Fruit fly (Drosophila melanogaster) whole organism, pupa: ENCODE results near the gene CG43645.

Experiments used
- CG10348 ChIP-seq: fragments of 200-800 bp; sonication (Bioruptor generic); IDR thresholded peaks from 2 replicates; pipeline ENCODE4 v1.3.6; 2022; ENCODE audit warnings: missing biosample characterization, missing genetic modification characterization
- CG12605 ChIP-seq: fragments of 200-800 bp; sonication (Bioruptor generic); IDR thresholded peaks from 2 replicates; pipeline ENCODE4 v1.3.6; 2022; ENCODE audit warnings: missing biosample characterization, missing genetic modification characterization
- CG13204 ChIP-seq: fragments of 200-800 bp; sonication (Bioruptor generic); optimal IDR thresholded peaks from 2 replicates; lab custom pipeline; 2018; ENCODE audit warnings: missing biosample characterization, mild to moderate bottlenecking, missing genetic modification characterization, moderate library complexity
- CG14655 ChIP-seq: fragments of 200-800 bp; sonication (Bioruptor generic); optimal IDR thresholded peaks from 3 replicates; lab custom pipeline; 2017; ENCODE audit warnings: mild to moderate bottlenecking, missing biosample characterization, missing genetic modification reagents, missing genetic modification characterization
- CG15710 ChIP-seq: fragments of 200-800 bp; sonication (Bioruptor generic); optimal IDR thresholded peaks from 2 replicates; lab custom pipeline; 2018; ENCODE audit warnings: missing biosample characterization, mild to moderate bottlenecking, missing genetic modification characterization, moderate library complexity
- CG17806 ChIP-seq: fragments of 200-800 bp; sonication (Bioruptor generic); optimal IDR thresholded peaks from 2 replicates; lab custom pipeline; 2018; ENCODE audit warnings: missing biosample characterization, mild to moderate bottlenecking, missing genetic modification characterization, moderate library complexity
- CG32121 ChIP-seq: fragments of 200-800 bp; sonication (Bioruptor generic); IDR thresholded peaks from 2 replicates; pipeline ENCODE4 v1.3.6; 2022; ENCODE audit warnings: missing biosample characterization, missing genetic modification characterization
- CG34367 ChIP-seq: fragments of 200-800 bp; sonication (Bioruptor generic); optimal IDR thresholded peaks from 2 replicates; lab custom pipeline; 2018; ENCODE audit warnings: missing biosample characterization, mild to moderate bottlenecking, missing genetic modification characterization
- CG4496 ChIP-seq: fragments of 200-800 bp; sonication (Bioruptor generic); IDR thresholded peaks from 3 replicates; pipeline ENCODE4 v1.3.6; 2022; ENCODE audit warnings: missing biosample characterization, missing genetic modification characterization
- CG8159 ChIP-seq: fragments of 200-800 bp; sonication (Bioruptor generic); optimal IDR thresholded peaks from 3 replicates; lab custom pipeline; 2018; ENCODE audit warnings: missing biosample characterization, mild to moderate bottlenecking, missing genetic modification characterization, moderate library complexity
- CG8301 ChIP-seq: fragments of 200-800 bp; sonication (Bioruptor generic); optimal IDR thresholded peaks from 2 replicates; lab custom pipeline; 2018; ENCODE audit warnings: missing biosample characterization, mild to moderate bottlenecking, missing genetic modification characterization
- CG9948 ChIP-seq: fragments of 200-800 bp; sonication (Bioruptor generic); optimal IDR thresholded peaks from 2 replicates; lab custom pipeline; 2018; ENCODE audit warnings: missing biosample characterization, mild to moderate bottlenecking, missing genetic modification characterization, moderate library complexity
- D1 ChIP-seq: fragments of 200-800 bp; sonication (Bioruptor generic); optimal IDR thresholded peaks from 2 replicates; lab custom pipeline; 2018; ENCODE audit warnings: missing biosample characterization, mild to moderate bottlenecking, missing genetic modification characterization, moderate library complexity
- EcR ChIP-seq: fragments of 200-800 bp; sonication (Bioruptor generic); optimal IDR thresholded peaks from 3 replicates; lab custom pipeline; 2019; ENCODE audit warnings: missing biosample characterization, missing genetic modification characterization, mild to moderate bottlenecking, moderate library complexity, missing genetic modification reagents
- Ets98B ChIP-seq: fragments of 200-800 bp; sonication (Bioruptor generic); IDR thresholded peaks from 2 replicates; pipeline ENCODE4 v1.3.6; 2022; ENCODE audit warnings: missing biosample characterization, missing genetic modification characterization
- Pif1A ChIP-seq: fragments of 200-800 bp; sonication (Bioruptor generic); optimal IDR thresholded peaks from 3 replicates; lab custom pipeline; 2016; ENCODE audit warnings: missing biosample characterization, missing genetic modification characterization
- Pif1B ChIP-seq: fragments of 200-800 bp; sonication (Bioruptor generic); optimal IDR thresholded peaks from 3 replicates; lab custom pipeline; 2016; ENCODE audit warnings: missing biosample characterization, missing genetic modification characterization
- Snoo ChIP-seq: fragments of 200-800 bp; sonication (Bioruptor generic); optimal IDR thresholded peaks from 3 replicates; lab custom pipeline; 2017; ENCODE audit warnings: missing biosample characterization, mild to moderate bottlenecking, missing genetic modification characterization, inconsistent platforms
- fd96Ca ChIP-seq: fragments of 200-800 bp; sonication (Bioruptor generic); IDR thresholded peaks from 3 replicates; pipeline ENCODE4 v1.3.6; 2022; ENCODE audit warnings: missing biosample characterization, missing genetic modification characterization
- gl ChIP-seq: fragments of 200-800 bp; sonication (Bioruptor generic); optimal IDR thresholded peaks from 2 replicates; lab custom pipeline; 2018; ENCODE audit warnings: missing biosample characterization, mild to moderate bottlenecking, missing genetic modification characterization
- rn ChIP-seq: fragments of 200-800 bp; sonication (Bioruptor generic); IDR thresholded peaks from 2 replicates; pipeline ENCODE4 v1.3.6; 2022; ENCODE audit warnings: missing biosample characterization, missing genetic modification characterization

The CG43645 gene

dm6 chr2L:17486264-17486663 lies 707 bp downstream of the CG43645 start, which contains the start of gene CG43220:
Gene CG43220, plus strand, starts transcription at chr2L:17486564.
- TF ChIP-seq Snoo, result no peak
- no peak for TF ChIP-seq CG10348 (GFP tag; lab: Robert Waterston, UW)
- no peak for TF ChIP-seq CG9948 (tag; lab: Kevin White, UChicago)

dm6 chr2L:17492680-17493079 lies 7.1 kb downstream of the CG43645 start:
- TF ChIP-seq CG8159 (tag; lab: Kevin White, UChicago), result no peak
- no peak for TF ChIP-seq CG17806 (tag; lab: Kevin White, UChicago)
- no peak for TF ChIP-seq CG14655 (GFP tag; lab: Kevin White, UChicago)
- TF ChIP-seq CG15710 (tag; lab: Kevin White, UChicago), result no peak
- no peak for TF ChIP-seq CG4496
- TF ChIP-seq CG34367, result no peak
- TF ChIP-seq Ets98B (GFP tag; lab: Robert Waterston, UW), result no peak
- no peak for TF ChIP-seq gl (tag; lab: Kevin White, UChicago)
- no peak for TF ChIP-seq rn (GFP tag; lab: Robert Waterston, UW)
- no peak for TF ChIP-seq Snoo
- no peak for TF ChIP-seq CG12605 (GFP tag; lab: Robert Waterston, UW)
- no peak for TF ChIP-seq D1 (tag; lab: Kevin White, UChicago)
- TF ChIP-seq CG8301 (tag; lab: Kevin White, UChicago), result no peak
- no peak for TF ChIP-seq CG32121 (GFP tag; lab: Robert Waterston, UW)
- no peak for TF ChIP-seq Pif1A (GFP tag; lab: Kevin White, UChicago)
- TF ChIP-seq fd96Ca (GFP tag; lab: Robert Waterston, UW), result no peak
- TF ChIP-seq CG10348 (GFP tag; lab: Robert Waterston, UW), result no peak

- TF ChIP-seq EcR, result no peak
- no peak for TF ChIP-seq CG17806 (tag; lab: Kevin White, UChicago)
- TF ChIP-seq CG15710 (tag; lab: Kevin White, UChicago), result no peak
- no peak for TF ChIP-seq gl (tag; lab: Kevin White, UChicago)
- TF ChIP-seq CG9948 (tag; lab: Kevin White, UChicago), result no peak
- no peak for TF ChIP-seq CG34367
- no peak for TF ChIP-seq Pif1B (GFP tag; lab: Kevin White, UChicago)
- TF ChIP-seq CG10348 (GFP tag; lab: Robert Waterston, UW), result no peak
- no peak for TF ChIP-seq rn (GFP tag; lab: Robert Waterston, UW)
- TF ChIP-seq CG4496, result no peak
- TF ChIP-seq D1 (tag; lab: Kevin White, UChicago), result no peak
- TF ChIP-seq CG13204 (GFP tag; lab: Kevin White, UChicago), result no peak
- no peak for TF ChIP-seq Ets98B (GFP tag; lab: Robert Waterston, UW)
- TF ChIP-seq CG14655 (GFP tag; lab: Kevin White, UChicago), result no peak
Observed at dm6 chr2L:17495759-17496158, 10.2 kb downstream of the CG43645 start.

dm6 chr2L:17497108-17497507 lies 11.6 kb downstream of the CG43645 start, which contains the start of gene qua:
Gene qua, minus strand, starts transcription at chr2L:17497208.
- TF ChIP-seq CG14655 (GFP tag; lab: Kevin White, UChicago) (peak; percentile 19), CG8301 (tag; lab: Kevin White, UChicago) (no peak)

dm6 chr2L:17498721-17499120 lies 13.2 kb downstream of the CG43645 start, which contains the start of gene CG15142:
Gene CG15142, minus strand, starts transcription at chr2L:17498821.
- TF ChIP-seq D1 (tag; lab: Kevin White, UChicago) (no peak), Ets98B (GFP tag; lab: Robert Waterston, UW) (no peak), CG13204 (GFP tag; lab: Kevin White, UChicago) (no peak), CG4496 (no peak), rn (GFP tag; lab: Robert Waterston, UW) (no peak), gl (tag; lab: Kevin White, UChicago) (no peak), CG10348 (GFP tag; lab: Robert Waterston, UW) (no peak), CG34367 (no peak), Pif1A (GFP tag; lab: Kevin White, UChicago) (no peak)

dm6 chr2L:17500946-17501451 lies 15.4 kb downstream of the CG43645 start, which contains the start of the genes mEFTs and Dhc36C:
Gene mEFTs, minus strand, starts transcription at chr2L:17501106.
Gene Dhc36C, plus strand, starts transcription at chr2L:17501401.
- TF ChIP-seq CG8301 (tag; lab: Kevin White, UChicago) (no peak), Pif1B (GFP tag; lab: Kevin White, UChicago) (no peak), D1 (tag; lab: Kevin White, UChicago) (no peak), CG13204 (GFP tag; lab: Kevin White, UChicago) (no peak), Pif1A (GFP tag; lab: Kevin White, UChicago) (no peak), Snoo (no peak), CG32121 (GFP tag; lab: Robert Waterston, UW) (no peak), CG9948 (tag; lab: Kevin White, UChicago) (no peak), CG12605 (GFP tag; lab: Robert Waterston, UW) (no peak), CG10348 (GFP tag; lab: Robert Waterston, UW) (no peak), CG15710 (tag; lab: Kevin White, UChicago) (no peak)
